Worm (Caenorhabditis elegans): ENCODE data around the gene T15B7.1.

DNA sequence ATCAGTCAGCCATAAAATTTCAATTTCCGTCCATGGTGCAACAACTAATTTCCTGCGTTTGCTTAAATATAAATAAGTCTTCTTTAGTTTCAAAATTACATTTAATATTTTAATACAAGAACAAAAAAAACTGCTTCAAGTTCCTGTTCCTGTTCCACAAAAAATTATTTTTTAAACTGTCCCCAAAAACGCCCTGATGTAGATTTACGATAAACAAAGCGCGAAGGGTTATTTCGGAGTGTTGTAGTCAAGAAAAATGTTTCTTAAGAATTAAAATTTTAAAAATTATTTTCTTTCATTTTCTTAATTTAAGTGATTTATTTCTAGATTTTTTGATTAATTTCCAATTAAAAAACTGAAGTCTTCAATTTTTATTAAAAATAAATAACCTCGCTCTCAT is 3.9 kb upstream of the T15B7.1 start, which contains the start of gene T15B7.15:
- TF ChIP-seq fos-1 (tag; optimal IDR thresholded peaks at IDR 0.05), result no peak
- no peak for TF ChIP-seq fkh-10 (GFP tag; optimal IDR thresholded peaks at IDR 0.05)

Measured in whole organism, L1 larva.